Worm (Caenorhabditis elegans): ENCODE measurements around the gene mca-3.

DNA sequence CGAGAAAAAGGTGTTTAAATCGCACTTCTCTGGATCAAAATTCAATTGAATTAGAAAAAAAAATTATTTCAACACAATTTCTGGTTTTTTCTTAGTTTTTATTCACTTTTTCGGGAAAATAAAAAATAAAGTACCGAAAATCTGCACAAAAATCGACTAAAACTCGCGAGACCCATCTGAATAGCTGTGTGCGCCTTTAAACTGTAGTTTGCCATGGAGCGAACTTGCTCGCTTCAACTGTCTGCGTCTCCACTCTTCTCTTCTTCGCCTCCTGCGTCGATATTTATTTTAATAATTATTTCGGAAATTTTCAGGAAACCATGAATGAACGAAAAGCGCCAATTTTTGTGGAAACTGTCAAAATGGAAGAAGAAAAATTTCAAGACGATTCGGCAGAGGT, 77.1 kb downstream of the mca-3 start:
- TF ChIP-seq dao-5 (tag; optimal IDR thresholded peaks at IDR 0.05) (no peak), W03F9.2 (tag; optimal IDR thresholded peaks at IDR 0.05) (no peak)
